Worm (Caenorhabditis elegans) whole organism, late embryonic: ENCODE data around the gene R13H4.5.

ENCODE experiments used
- C38D4.7 ChIP-seq: fragments of 200-800 bp; sonication (Bioruptor generic); optimal IDR thresholded peaks from 2 replicates; lab custom pipeline; 2018; ENCODE audit warnings: mild to moderate bottlenecking, missing genetic modification characterization, moderate library complexity, missing compliant biosample characterization
- F13H6.1 ChIP-seq: sonication (generic microtip); optimal IDR thresholded peaks from 2 replicates; lab custom pipeline; 2016; ENCODE audit warnings: missing genetic modification characterization, missing compliant biosample characterization
- K02D7.2 ChIP-seq: sonication (generic microtip); optimal IDR thresholded peaks from 2 replicates; lab custom pipeline; 2017; ENCODE audit warnings: mild to moderate bottlenecking, missing genetic modification characterization, missing compliant biosample characterization
- T23F11.4 ChIP-seq: fragments of 200-800 bp; sonication (Bioruptor generic); optimal IDR thresholded peaks from 2 replicates; lab custom pipeline; 2018; ENCODE audit warnings: mild to moderate bottlenecking, missing genetic modification characterization, missing compliant biosample characterization
- ahr-1 ChIP-seq: sonication (generic microtip); optimal IDR thresholded peaks from 2 replicates; lab custom pipeline; 2016; ENCODE audit warnings: missing genetic modification characterization, missing compliant biosample characterization
- ama-1 ChIP-seq: fragments of 150-350 bp; optimal IDR thresholded peaks from 2 replicates; lab custom pipeline; 2014
- ceh-14 ChIP-seq: sonication (generic microtip); optimal IDR thresholded peaks from 2 replicates; lab custom pipeline; 2016; ENCODE audit warnings: missing genotype, missing genetic modification characterization, missing compliant biosample characterization
- ceh-19 ChIP-seq: fragments of 200-800 bp; sonication (Bioruptor generic); optimal IDR thresholded peaks from 2 replicates; lab custom pipeline; 2018; ENCODE audit warnings: mild to moderate bottlenecking, missing genetic modification characterization, missing compliant biosample characterization
- ceh-2 ChIP-seq: sonication (generic microtip); optimal IDR thresholded peaks from 2 replicates; lab custom pipeline; 2016; ENCODE audit warnings: missing genotype, missing genetic modification characterization, missing compliant biosample characterization
- ceh-34 ChIP-seq: sonication (generic microtip); optimal IDR thresholded peaks from 2 replicates; lab custom pipeline; 2016; ENCODE audit warnings: mild to moderate bottlenecking, missing genetic modification characterization, missing compliant biosample characterization
- ceh-45 ChIP-seq: fragments of 200-800 bp; sonication (Bioruptor generic); IDR thresholded peaks from 2 replicates; pipeline ENCODE4 v1.3.6; 2022; ENCODE audit warnings: missing genetic modification reagents, missing genetic modification characterization, missing compliant biosample characterization
- ceh-48 ChIP-seq: sonication (generic microtip); optimal IDR thresholded peaks from 2 replicates; lab custom pipeline; 2016; ENCODE audit warnings: missing genetic modification characterization, inconsistent platforms, missing compliant biosample characterization
- ceh-6 ChIP-seq: fragments of 200-800 bp; sonication (Bioruptor generic); optimal IDR thresholded peaks from 2 replicates; lab custom pipeline; 2018; ENCODE audit warnings: mild to moderate bottlenecking, missing genetic modification characterization, missing compliant biosample characterization
- che-1 ChIP-seq: sonication (generic microtip); optimal IDR thresholded peaks from 2 replicates; lab custom pipeline; 2016; ENCODE audit warnings: mild to moderate bottlenecking, missing genetic modification characterization, missing compliant biosample characterization
- dmd-4 ChIP-seq: sonication (generic microtip); optimal IDR thresholded peaks from 2 replicates; lab custom pipeline; 2016; ENCODE audit warnings: borderline replicate concordance, missing genetic modification characterization, missing compliant biosample characterization
- dve-1 ChIP-seq: sonication (generic microtip); optimal IDR thresholded peaks from 2 replicates; lab custom pipeline; 2017; ENCODE audit warnings: antibody characterized with exemption, mild to moderate bottlenecking, missing genetic modification characterization, missing compliant biosample characterization
- elt-4 ChIP-seq: sonication (generic microtip); optimal IDR thresholded peaks from 2 replicates; lab custom pipeline; 2016; ENCODE audit warnings: missing genetic modification characterization, missing compliant biosample characterization
- ets-4 ChIP-seq: sonication (generic microtip); optimal IDR thresholded peaks from 2 replicates; lab custom pipeline; 2016; ENCODE audit warnings: missing genetic modification characterization, missing compliant biosample characterization
- eyg-1 ChIP-seq: sonication (generic microtip); optimal IDR thresholded peaks from 2 replicates; lab custom pipeline; 2016; ENCODE audit warnings: missing genotype, missing genetic modification characterization, missing compliant biosample characterization
- fax-1 ChIP-seq: sonication (generic microtip); optimal IDR thresholded peaks from 2 replicates; lab custom pipeline; 2016; ENCODE audit warnings: missing genotype, missing genetic modification characterization, missing compliant biosample characterization
- fkh-10 ChIP-seq: fragments of 150-350 bp; optimal IDR thresholded peaks from 2 replicates; lab custom pipeline; 2014; ENCODE audit warnings: missing biosample characterization, missing genetic modification reagents, missing genetic modification characterization
- fkh-6 ChIP-seq: sonication (generic microtip); optimal IDR thresholded peaks from 2 replicates; lab custom pipeline; 2016; ENCODE audit warnings: missing genetic modification characterization, missing compliant biosample characterization
- gmeb-2 ChIP-seq: sonication (generic microtip); optimal IDR thresholded peaks from 2 replicates; lab custom pipeline; 2016; ENCODE audit warnings: missing genetic modification characterization, inconsistent platforms, missing compliant biosample characterization
- hlh-13 ChIP-seq: fragments of 200-800 bp; sonication (Bioruptor generic); optimal IDR thresholded peaks from 2 replicates; lab custom pipeline; 2018; ENCODE audit warnings: mild to moderate bottlenecking, missing genetic modification characterization, missing compliant biosample characterization
- hlh-15 ChIP-seq: sonication (generic microtip); optimal IDR thresholded peaks from 2 replicates; lab custom pipeline; 2016; ENCODE audit warnings: missing genetic modification characterization, missing compliant biosample characterization
- hlh-30 ChIP-seq: sonication (generic microtip); optimal IDR thresholded peaks from 2 replicates; lab custom pipeline; 2017; ENCODE audit warnings: antibody characterized with exemption, missing genetic modification characterization, missing compliant biosample characterization; ENCODE audit not compliant: insufficient read depth
- hlh-6 ChIP-seq: sonication (generic microtip); optimal IDR thresholded peaks from 2 replicates; lab custom pipeline; 2016; ENCODE audit warnings: missing genotype, missing genetic modification characterization, missing compliant biosample characterization
- hlh-8 ChIP-seq: sonication (generic microtip); optimal IDR thresholded peaks from 2 replicates; lab custom pipeline; 2016; ENCODE audit warnings: missing genotype, missing genetic modification characterization, missing compliant biosample characterization
- lim-6 ChIP-seq: sonication (generic microtip); optimal IDR thresholded peaks from 2 replicates; lab custom pipeline; 2016; ENCODE audit warnings: missing genetic modification characterization, missing compliant biosample characterization
- lin-11 ChIP-seq: fragments of 200-800 bp; sonication (Bioruptor generic); optimal IDR thresholded peaks from 2 replicates; lab custom pipeline; 2018; ENCODE audit warnings: mild to moderate bottlenecking, missing genetic modification characterization, missing compliant biosample characterization
- madf-2 ChIP-seq: sonication (generic microtip); optimal IDR thresholded peaks from 2 replicates; lab custom pipeline; 2017; ENCODE audit warnings: missing genetic modification characterization, missing compliant biosample characterization
- mec-3 ChIP-seq: sonication (generic microtip); optimal IDR thresholded peaks from 2 replicates; lab custom pipeline; 2016; ENCODE audit warnings: borderline replicate concordance, missing genetic modification characterization, missing compliant biosample characterization
- nhr-11 ChIP-seq: fragments of 150-350 bp; optimal IDR thresholded peaks from 2 replicates; lab custom pipeline; 2014; ENCODE audit warnings: missing biosample characterization, missing genetic modification characterization
- pag-3 ChIP-seq: sonication (generic microtip); optimal IDR thresholded peaks from 2 replicates; lab custom pipeline; 2016; ENCODE audit warnings: missing compliant biosample characterization, missing genetic modification characterization, borderline replicate concordance
- pat-9 ChIP-seq: fragments of 200-800 bp; sonication (Bioruptor generic); optimal IDR thresholded peaks from 2 replicates; lab custom pipeline; 2018; ENCODE audit warnings: mild to moderate bottlenecking, missing genetic modification characterization, moderate library complexity, missing compliant biosample characterization
- pha-2 ChIP-seq: sonication (generic microtip); optimal IDR thresholded peaks from 2 replicates; lab custom pipeline; 2017; ENCODE audit warnings: mild to moderate bottlenecking, missing genetic modification characterization, missing compliant biosample characterization
- pha-4 ChIP-seq: fragments of 150-350 bp; optimal IDR thresholded peaks from 2 replicates; lab custom pipeline; 2018; ENCODE audit warnings: missing biosample characterization, missing genetic modification reagents, missing genetic modification characterization
- sdc-2 ChIP-seq: sonication (generic microtip); optimal IDR thresholded peaks from 2 replicates; lab custom pipeline; 2016; ENCODE audit warnings: missing genotype, missing genetic modification characterization, missing compliant biosample characterization
- tbx-2 ChIP-seq: sonication (generic microtip); optimal IDR thresholded peaks from 2 replicates; lab custom pipeline; 2016; ENCODE audit warnings: missing genetic modification characterization, missing compliant biosample characterization
- tbx-7 ChIP-seq: sonication (generic microtip); optimal IDR thresholded peaks from 2 replicates; lab custom pipeline; 2016; ENCODE audit warnings: missing genotype, missing genetic modification characterization, missing compliant biosample characterization
- ttx-3 ChIP-seq: sonication (generic microtip); optimal IDR thresholded peaks from 2 replicates; lab custom pipeline; 2016; ENCODE audit warnings: missing genetic modification reagents, missing genetic modification characterization, missing compliant biosample characterization
- unc-3 ChIP-seq, 2 experiments: fragments of 200-800 bp in 1 of 2; sonication (Bioruptor generic) in 1 of 2; sonication (generic microtip) in 1 of 2; conservative IDR thresholded peaks in 1 of 2; optimal IDR thresholded peaks in 1 of 2; 2 replicates each; pipeline versions ENCODE4 v1.3.6 to Lab custom; 2016 to 2022; ENCODE audit warnings: missing compliant biosample characterization in 2 of 2, missing genetic modification characterization in 2 of 2, missing genetic modification reagents in 1 of 2
- unc-42 ChIP-seq: sonication (generic microtip); optimal IDR thresholded peaks from 2 replicates; lab custom pipeline; 2016; ENCODE audit warnings: missing genotype, missing genetic modification characterization, missing compliant biosample characterization
- unc-86 ChIP-seq: sonication (generic microtip); optimal IDR thresholded peaks from 2 replicates; lab custom pipeline; 2016; ENCODE audit warnings: missing genetic modification characterization, missing compliant biosample characterization

The R13H4.5 gene

DNA sequence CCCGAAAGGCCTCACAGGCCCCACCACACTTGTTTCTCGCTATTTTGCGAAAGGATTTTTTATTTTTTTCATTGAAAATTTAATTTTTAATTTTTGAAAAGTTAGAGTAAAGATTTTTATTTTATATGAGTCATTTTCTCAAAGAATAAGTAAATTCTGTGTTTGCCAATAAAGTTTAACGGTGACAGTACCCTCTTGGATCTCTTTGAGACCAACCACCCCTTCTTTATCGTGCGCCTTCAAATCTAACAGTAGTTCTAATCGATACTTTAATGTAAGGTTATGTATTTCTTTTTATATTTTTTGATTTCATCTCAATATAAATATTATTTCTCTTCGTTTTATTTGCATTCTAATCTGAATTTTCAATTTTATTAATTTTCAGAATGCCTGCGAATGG lies 15.0 kb upstream of the R13H4.5 start, which contains the start of gene hmp-1:
TSS of gene hmp-1 (plus strand) at position 380 of the 400 bp plus-strand sequence.
- no peak for TF ChIP-seq hlh-30 (tag; lab: Kevin White, UChicago)
- TF ChIP-seq eyg-1 (tag; lab: Kevin White, UChicago) = no peak
- TF ChIP-seq fkh-6 (tag; lab: Kevin White, UChicago) = no peak
- no peak for TF ChIP-seq che-1 (tag; lab: Kevin White, UChicago)
- no peak for TF ChIP-seq mec-3 (tag; lab: Kevin White, UChicago)
- TF ChIP-seq hlh-8 (tag; lab: Kevin White, UChicago) = no peak
- TF ChIP-seq ceh-19 = no peak
- no peak for TF ChIP-seq ceh-34 (tag; lab: Kevin White, UChicago)
- TF ChIP-seq K02D7.2 (tag; lab: Kevin White, UChicago) = no peak
- no peak for TF ChIP-seq ets-4 (tag; lab: Kevin White, UChicago)
- TF ChIP-seq C38D4.7 = no peak
- no peak for TF ChIP-seq ceh-45 (GFP tag; lab: Robert Waterston, UW)
- TF ChIP-seq unc-86 = no peak
- TF ChIP-seq fax-1 (tag; lab: Kevin White, UChicago) = no peak
- no peak for TF ChIP-seq pha-2

ce11 chrV:11846969-11847368 lies 13.5 kb upstream of the R13H4.5 start:
- TF ChIP-seq dmd-4 (tag; lab: Kevin White, UChicago) = no peak
- TF ChIP-seq unc-3 (GFP tag; conservative IDR thresholded peaks at IDR 0.05; lab: Robert Waterston, UW) = no peak
- no peak for TF ChIP-seq unc-3 (tag; optimal IDR thresholded peaks at IDR 0.05; lab: Kevin White, UChicago)
- TF ChIP-seq elt-4 (tag; lab: Kevin White, UChicago) = no peak

DNA sequence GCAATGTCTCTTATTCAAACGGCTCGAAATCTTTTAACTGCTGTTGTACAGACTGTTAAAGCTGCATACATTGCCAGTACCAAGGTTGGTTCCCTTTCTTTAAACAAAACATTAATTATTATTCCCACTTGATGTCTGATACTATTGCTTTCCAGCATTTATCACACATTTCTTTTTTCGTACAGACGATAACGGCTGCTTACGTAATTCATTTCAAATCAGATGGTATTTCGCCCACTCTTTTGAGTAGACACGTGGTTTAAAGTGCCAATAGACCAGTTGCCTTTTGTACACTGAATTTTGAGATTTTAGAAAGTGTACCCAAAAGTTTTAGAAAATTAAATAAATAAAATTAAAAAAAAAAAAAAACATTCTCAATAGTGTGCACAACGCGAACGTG lies 11.1 kb upstream of the R13H4.5 start:
- TF ChIP-seq T23F11.4 (GFP tag; lab: Kevin White, UChicago) (no peak), eyg-1 (tag; lab: Kevin White, UChicago) (no peak), ceh-14 (tag; lab: Kevin White, UChicago) (no peak), gmeb-2 (tag; lab: Kevin White, UChicago) (no peak), hlh-8 (tag; lab: Kevin White, UChicago) (no peak), pat-9 (tag; lab: Kevin White, UChicago) (no peak), fkh-10 (no peak), unc-3 (GFP tag; conservative IDR thresholded peaks at IDR 0.05; lab: Robert Waterston, UW) (no peak), unc-3 (tag; optimal IDR thresholded peaks at IDR 0.05; lab: Kevin White, UChicago) (no peak), ceh-2 (tag; lab: Kevin White, UChicago) (no peak), ama-1 (lab: Kevin White, UChicago) (no peak), pha-4 (tag; lab: Kevin White, UChicago) (no peak), tbx-7 (no peak), ceh-48 (tag; lab: Kevin White, UChicago) (no peak), ets-4 (tag; lab: Kevin White, UChicago) (no peak)

- TF ChIP-seq ttx-3 (tag; lab: Kevin White, UChicago) = peak; percentile 6
- no peak for TF ChIP-seq lim-6 (tag; lab: Kevin White, UChicago)
- TF ChIP-seq dve-1 (tag; lab: Kevin White, UChicago) = no peak
- TF ChIP-seq pha-4 (tag; lab: Kevin White, UChicago) = no peak
- no peak for TF ChIP-seq F13H6.1 (tag; lab: Kevin White, UChicago)
- no peak for TF ChIP-seq sdc-2 (tag; lab: Kevin White, UChicago)
- TF ChIP-seq pat-9 (tag; lab: Kevin White, UChicago) = no peak
- TF ChIP-seq hlh-15 (tag; lab: Kevin White, UChicago) = no peak
- no peak for TF ChIP-seq lin-11 (tag; lab: Kevin White, UChicago)
- peak; percentile 34 for TF ChIP-seq tbx-2
- no peak for TF ChIP-seq elt-4 (tag; lab: Kevin White, UChicago)
- TF ChIP-seq unc-86 = no peak
- no peak for TF ChIP-seq ama-1 (lab: Kevin White, UChicago)
- TF ChIP-seq madf-2 (tag; lab: Kevin White, UChicago) = no peak
- no peak for TF ChIP-seq pag-3 (tag; lab: Kevin White, UChicago)
- TF ChIP-seq nhr-11 = no peak
- no peak for TF ChIP-seq ceh-6 (GFP tag; lab: Kevin White, UChicago)
- TF ChIP-seq ceh-45 (GFP tag; lab: Robert Waterston, UW) = no peak
- TF ChIP-seq mec-3 (tag; lab: Kevin White, UChicago) = no peak
- no peak for TF ChIP-seq ahr-1 (tag; lab: Kevin White, UChicago)
- no peak for TF ChIP-seq hlh-13 (GFP tag; lab: Kevin White, UChicago)
- no peak for TF ChIP-seq fkh-6 (tag; lab: Kevin White, UChicago)
- TF ChIP-seq hlh-30 (tag; lab: Kevin White, UChicago) = no peak
- TF ChIP-seq hlh-6 (tag; lab: Kevin White, UChicago) = no peak
- peak; percentile 21 for TF ChIP-seq unc-42
- TF ChIP-seq ceh-19 = peak; percentile 29
- no peak for TF ChIP-seq ceh-2 (tag; lab: Kevin White, UChicago)
- TF ChIP-seq che-1 (tag; lab: Kevin White, UChicago) = peak; percentile 3
- TF ChIP-seq ets-4 (tag; lab: Kevin White, UChicago) = no peak
- TF ChIP-seq ceh-14 (tag; lab: Kevin White, UChicago) = no peak
- TF ChIP-seq, all 69 proteins: peak for 5
Measured at ce11 chrV:11852305-11852704, 8.2 kb upstream of the R13H4.5 start.
